Worm (Caenorhabditis elegans) whole organism, L4 larva: ENCODE results near the gene F56C9.6.

Experiments
- aha-1 ChIP-seq: fragments of 150-350 bp; peaks from one replicate; lab custom pipeline; 2014; ENCODE audit warnings: missing biosample characterization, missing genetic modification characterization
- lsy-2 ChIP-seq, 2 experiments: fragments of 150-350 bp in 1 of 2; sonication (generic microtip) in 1 of 2; optimal IDR thresholded peaks; 2 replicates each; lab custom pipeline; 2014 to 2017; ENCODE audit warnings: missing biosample characterization in 2 of 2, missing genetic modification characterization in 2 of 2

- no peak for TF ChIP-seq aha-1 (tag; lab: Kevin White, UChicago)
- no peak for TF ChIP-seq lsy-2 (tag; optimal IDR thresholded peaks at IDR 0.05; lab: Kevin White, UChicago)
Observed at ce11 chrIII:7331671-7332070, 21.1 kb upstream of the F56C9.6 start.
